Worm (Caenorhabditis elegans) whole organism, L2 larva: ENCODE results near the gene lin-42.

ENCODE experiments used
- R02D3.7 ChIP-seq: fragments of 150-350 bp; optimal IDR thresholded peaks from 2 replicates; lab custom pipeline; 2014; ENCODE audit warnings: missing biosample characterization, missing genetic modification characterization
- ceh-16 ChIP-seq: fragments of 150-350 bp; optimal IDR thresholded peaks from 2 replicates; lab custom pipeline; 2014; ENCODE audit warnings: missing biosample characterization, missing genetic modification characterization
- ceh-82 ChIP-seq: fragments of 150-350 bp; optimal IDR thresholded peaks from 2 replicates; lab custom pipeline; 2014; ENCODE audit warnings: missing biosample characterization, missing genetic modification characterization
- egl-27 ChIP-seq: sonication (generic microtip); optimal IDR thresholded peaks from 3 replicates; lab custom pipeline; 2017; ENCODE audit warnings: missing biosample characterization, missing genetic modification reagents, missing genetic modification characterization
- elt-3 ChIP-seq: sonication (generic microtip); optimal IDR thresholded peaks from 2 replicates; lab custom pipeline; 2017; ENCODE audit warnings: missing biosample characterization, missing genetic modification characterization
- fos-1 ChIP-seq: fragments of 150-350 bp; optimal IDR thresholded peaks from 2 replicates; lab custom pipeline; 2014; ENCODE audit warnings: missing biosample characterization, missing genetic modification characterization
- gmeb-1 ChIP-seq: fragments of 150-350 bp; optimal IDR thresholded peaks from 2 replicates; lab custom pipeline; 2014; ENCODE audit warnings: missing biosample characterization, missing genetic modification characterization
- lin-13 ChIP-seq: fragments of 150-350 bp; optimal IDR thresholded peaks from 2 replicates; lab custom pipeline; 2014; ENCODE audit warnings: missing biosample characterization, missing genetic modification reagents, missing genetic modification characterization
- nhr-77 ChIP-seq: fragments of 150-350 bp; optimal IDR thresholded peaks from 2 replicates; lab custom pipeline; 2014; ENCODE audit warnings: missing biosample characterization, missing genetic modification characterization
- skn-1 ChIP-seq: sonication (generic microtip); optimal IDR thresholded peaks from 2 replicates; lab custom pipeline; 2017; ENCODE audit warnings: missing biosample characterization, missing genetic modification characterization
- unc-55 ChIP-seq: fragments of 150-350 bp; sonication (generic microtip); optimal IDR thresholded peaks from 3 replicates; lab custom pipeline; 2014; ENCODE audit warnings: missing biosample characterization, missing genetic modification reagents, missing genetic modification characterization
- unc-62 ChIP-seq: fragments of 150-350 bp; optimal IDR thresholded peaks from 2 replicates; lab custom pipeline; 2014; ENCODE audit warnings: missing biosample characterization, missing genetic modification reagents, missing genetic modification characterization
- ztf-11 ChIP-seq: sonication (generic microtip); optimal IDR thresholded peaks from 2 replicates; lab custom pipeline; 2017; ENCODE audit warnings: missing biosample characterization, missing genetic modification characterization

ce11 chrII:1298169-1298568 is 46.0 kb upstream of the lin-42 start, which contains the start of gene Y57G7A.1:
- TF ChIP-seq skn-1 (no peak), lin-13 (GFP tag; lab: Kevin White, UChicago) (no peak), fos-1 (tag; lab: Kevin White, UChicago) (no peak), ztf-11 (tag; lab: Kevin White, UChicago) (no peak), nhr-77 (no peak), R02D3.7 (tag; lab: Kevin White, UChicago) (no peak), elt-3 (tag; lab: Kevin White, UChicago) (no peak), ceh-82 (tag; lab: Kevin White, UChicago) (no peak), unc-62 (GFP tag; lab: Kevin White, UChicago) (no peak), ceh-16 (tag; lab: Kevin White, UChicago) (no peak), unc-55 (GFP tag; lab: Kevin White, UChicago) (no peak), egl-27 (tag; lab: Kevin White, UChicago) (no peak), gmeb-1 (tag; lab: Kevin White, UChicago) (no peak)
